Worm (Caenorhabditis elegans) whole organism, young adult: Measurements from ENCODE around the gene F41F3.9.

Experiments
- F23B12.7 ChIP-seq: sonication (generic microtip); optimal IDR thresholded peaks from 2 replicates; lab custom pipeline; 2017; ENCODE audit warnings: missing genetic modification characterization, mild to moderate bottlenecking, missing compliant biosample characterization, antibody characterized with exemption, moderate library complexity; ENCODE audit not compliant: insufficient read depth
- F57C9.4 ChIP-seq: sonication (generic microtip); optimal IDR thresholded peaks from 2 replicates; lab custom pipeline; 2017; ENCODE audit warnings: mild to moderate bottlenecking, missing genetic modification characterization, missing compliant biosample characterization
- Y95B8A.8 ChIP-seq: fragments of 200-800 bp; sonication (Bioruptor generic); IDR thresholded peaks from 2 replicates; pipeline ENCODE4 v1.3.6; 2022; ENCODE audit warnings: missing genetic modification reagents, missing genetic modification characterization, missing compliant biosample characterization
- ZK185.1 ChIP-seq: sonication (generic microtip); optimal IDR thresholded peaks from 2 replicates; lab custom pipeline; 2016; ENCODE audit warnings: mild to moderate bottlenecking, missing genetic modification characterization, missing compliant biosample characterization; ENCODE audit not compliant: poor library complexity, severe bottlenecking
- attf-5 ChIP-seq: fragments of 200-800 bp; sonication (Bioruptor generic); optimal IDR thresholded peaks from 2 replicates; lab custom pipeline; 2018; ENCODE audit warnings: mild to moderate bottlenecking, missing genetic modification characterization, missing compliant biosample characterization
- ceh-79 ChIP-seq: sonication (generic microtip); optimal IDR thresholded peaks from 2 replicates; lab custom pipeline; 2017; ENCODE audit warnings: mild to moderate bottlenecking, missing genetic modification characterization, missing compliant biosample characterization
- chd-7 ChIP-seq: sonication (generic microtip); optimal IDR thresholded peaks from 2 replicates; lab custom pipeline; 2016; ENCODE audit warnings: mild to moderate bottlenecking, missing genetic modification characterization, moderate library complexity, missing compliant biosample characterization
- ets-4 ChIP-seq: fragments of 200-800 bp; sonication (Bioruptor generic); optimal IDR thresholded peaks from 2 replicates; lab custom pipeline; 2018; ENCODE audit warnings: mild to moderate bottlenecking, missing genetic modification characterization, missing compliant biosample characterization
- mxl-1 ChIP-seq: sonication (generic microtip); optimal IDR thresholded peaks from 2 replicates; lab custom pipeline; 2016; ENCODE audit warnings: missing genetic modification characterization, missing compliant biosample characterization
- nfya-2 ChIP-seq: fragments of 200-800 bp; sonication (Bioruptor generic); IDR thresholded peaks from 2 replicates; pipeline ENCODE4 v1.3.6; 2022; ENCODE audit warnings: missing genetic modification reagents, missing genetic modification characterization, missing compliant biosample characterization
- pha-4 ChIP-seq: fragments of 150-350 bp; sonication (generic microtip); optimal IDR thresholded peaks from 2 replicates; lab custom pipeline; 2014; ENCODE audit warnings: missing biosample characterization, missing genetic modification reagents, missing genetic modification characterization
- snpc-4 ChIP-seq, 5 experiments: fragments of 150-350 bp in 1 of 5; sonication (generic microtip) in 4 of 5; optimal IDR thresholded peaks; 2 replicates each; lab custom pipeline; 2014 to 2018; ENCODE audit warnings: missing genetic modification characterization in 5 of 5, missing biosample characterization in 3 of 5, antibody characterized with exemption in 2 of 5, mild to moderate bottlenecking in 2 of 5, missing compliant biosample characterization in 2 of 5, missing genotype in 2 of 5, moderate library complexity in 2 of 5, missing genetic modification reagents in 1 of 5
- tbx-9 ChIP-seq: sonication (generic microtip); optimal IDR thresholded peaks from 2 replicates; lab custom pipeline; 2016; ENCODE audit warnings: borderline replicate concordance, missing genetic modification characterization, inconsistent platforms, missing compliant biosample characterization
- unc-62 ChIP-seq: fragments of 150-350 bp; optimal IDR thresholded peaks from 2 replicates; lab custom pipeline; 2014; ENCODE audit warnings: missing biosample characterization, missing genetic modification reagents, missing genetic modification characterization

- TF ChIP-seq snpc-4 (GFP tag; optimal IDR thresholded peaks at IDR 0.05; lab: Kevin White, UChicago), result no peak
- no peak for TF ChIP-seq snpc-4 (tag; optimal IDR thresholded peaks at IDR 0.05; lab: Kevin White, UChicago)
- no peak for TF ChIP-seq F23B12.7 (tag; lab: Kevin White, UChicago)
- TF ChIP-seq unc-62 (GFP tag; lab: Kevin White, UChicago), result no peak
- no peak for TF ChIP-seq chd-7 (tag; lab: Kevin White, UChicago)
- TF ChIP-seq F57C9.4 (tag; lab: Kevin White, UChicago), result no peak
- TF ChIP-seq attf-5, result no peak
- no peak for TF ChIP-seq ceh-79 (tag; lab: Kevin White, UChicago)
- no peak for TF ChIP-seq ZK185.1 (tag; lab: Kevin White, UChicago)
- no peak for TF ChIP-seq mxl-1 (tag; lab: Kevin White, UChicago)
- no peak for TF ChIP-seq ets-4 (GFP tag; lab: Kevin White, UChicago)
- no peak for TF ChIP-seq pha-4
- TF ChIP-seq tbx-9 (tag; lab: Kevin White, UChicago), result no peak
- no peak for TF ChIP-seq Y95B8A.8
- TF ChIP-seq nfya-2, result no peak
These were observed 31.7 kb upstream of the F41F3.9 start for ce11 chrV:4623535-4623934.
